Worm (Caenorhabditis elegans) whole organism, young adult: ENCODE measurements around the gene pgp-6.

Source experiments
- B0019.2 ChIP-seq: fragments of 200-800 bp; sonication (Bioruptor generic); conservative IDR thresholded peaks from 2 replicates; pipeline ENCODE4 v1.3.6; 2022; ENCODE audit warnings: missing genetic modification reagents, missing genetic modification characterization, missing compliant biosample characterization
- B0035.1 ChIP-seq: sonication (generic microtip); optimal IDR thresholded peaks from 2 replicates; lab custom pipeline; 2016; ENCODE audit warnings: missing genetic modification characterization, mild to moderate bottlenecking, missing compliant biosample characterization, missing genotype, missing genetic modification reagents
- F22D6.2 ChIP-seq: sonication (generic microtip); optimal IDR thresholded peaks from 2 replicates; lab custom pipeline; 2016; ENCODE audit warnings: mild to moderate bottlenecking, missing genetic modification characterization, missing compliant biosample characterization
- F39B2.1 ChIP-seq: fragments of 200-800 bp; sonication (Bioruptor generic); IDR thresholded peaks from 2 replicates; pipeline ENCODE4 v1.3.6; 2022; ENCODE audit warnings: missing genetic modification reagents, missing genetic modification characterization, missing compliant biosample characterization
- F49E8.2 ChIP-seq: sonication (generic microtip); optimal IDR thresholded peaks from 3 replicates; lab custom pipeline; 2017; ENCODE audit warnings: missing genetic modification characterization, mild to moderate bottlenecking, missing compliant biosample characterization, antibody characterized with exemption, moderate library complexity; ENCODE audit not compliant: insufficient read depth
- F52B5.7 ChIP-seq: sonication (generic microtip); optimal IDR thresholded peaks from 2 replicates; lab custom pipeline; 2016; ENCODE audit warnings: mild to moderate bottlenecking, missing genetic modification characterization, missing compliant biosample characterization
- F55B11.4 ChIP-seq: sonication (generic microtip); optimal IDR thresholded peaks from 2 replicates; lab custom pipeline; 2016; ENCODE audit warnings: missing compliant biosample characterization, missing genetic modification characterization, borderline replicate concordance; ENCODE audit not compliant: insufficient read depth
- K11D2.4 ChIP-seq: fragments of 200-800 bp; sonication (Bioruptor generic); IDR thresholded peaks from 2 replicates; pipeline ENCODE4 v1.3.6; 2022; ENCODE audit warnings: missing genetic modification reagents, missing genetic modification characterization, missing compliant biosample characterization
- Y53F4B.3 ChIP-seq: fragments of 200-800 bp; sonication (Bioruptor generic); IDR thresholded peaks from 2 replicates; pipeline ENCODE4 v1.3.6; 2022; ENCODE audit warnings: missing genetic modification reagents, missing genetic modification characterization, missing compliant biosample characterization
- Y56A3A.18 ChIP-seq: fragments of 200-800 bp; sonication (Bioruptor generic); IDR thresholded peaks from 2 replicates; pipeline ENCODE4 v1.3.6; 2022; ENCODE audit warnings: missing genetic modification reagents, missing genetic modification characterization, missing compliant biosample characterization
- Y79H2A.3 ChIP-seq: fragments of 200-800 bp; sonication (Bioruptor generic); conservative IDR thresholded peaks from 2 replicates; pipeline ENCODE4 v1.3.6; 2022; ENCODE audit warnings: missing genetic modification reagents, missing genetic modification characterization, missing compliant biosample characterization
- ZK185.1 ChIP-seq: sonication (generic microtip); optimal IDR thresholded peaks from 2 replicates; lab custom pipeline; 2016; ENCODE audit warnings: mild to moderate bottlenecking, missing genetic modification characterization, missing compliant biosample characterization; ENCODE audit not compliant: poor library complexity, severe bottlenecking
- atf-7 ChIP-seq: sonication (generic microtip); optimal IDR thresholded peaks from 2 replicates; lab custom pipeline; 2017; ENCODE audit warnings: mild to moderate bottlenecking, missing genetic modification characterization, missing compliant biosample characterization
- athp-1 ChIP-seq: sonication (generic microtip); optimal IDR thresholded peaks from 2 replicates; lab custom pipeline; 2017; ENCODE audit warnings: mild to moderate bottlenecking, missing genetic modification characterization, missing compliant biosample characterization
- bed-2 ChIP-seq: fragments of 200-800 bp; sonication (Bioruptor generic); IDR thresholded peaks from 2 replicates; pipeline ENCODE4 v1.3.6; 2022; ENCODE audit warnings: missing genetic modification reagents, missing genetic modification characterization, missing compliant biosample characterization
- cebp-2 ChIP-seq: fragments of 200-800 bp; sonication (Bioruptor generic); IDR thresholded peaks from 2 replicates; pipeline ENCODE4 v1.3.6; 2022; ENCODE audit warnings: missing genetic modification characterization, missing compliant biosample characterization
- ceh-58 ChIP-seq: fragments of 200-800 bp; sonication (Bioruptor generic); IDR thresholded peaks from 2 replicates; pipeline ENCODE4 v1.3.6; 2022; ENCODE audit warnings: missing genetic modification characterization, missing compliant biosample characterization
- ceh-91 ChIP-seq: fragments of 200-800 bp; sonication (Bioruptor generic); IDR thresholded peaks from 2 replicates; pipeline ENCODE4 v1.3.6; 2022; ENCODE audit warnings: missing genetic modification reagents, missing genetic modification characterization, missing compliant biosample characterization
- dpff-1 ChIP-seq: sonication (generic microtip); optimal IDR thresholded peaks from 2 replicates; lab custom pipeline; 2017; ENCODE audit warnings: mild to moderate bottlenecking, missing genetic modification characterization, missing compliant biosample characterization
- efl-1 ChIP-seq: fragments of 150-350 bp; optimal IDR thresholded peaks from 2 replicates; lab custom pipeline; 2014; ENCODE audit warnings: missing biosample characterization, missing genetic modification reagents, missing genetic modification characterization
- egrh-3 ChIP-seq: fragments of 200-800 bp; sonication (Bioruptor generic); IDR thresholded peaks from 2 replicates; pipeline ENCODE4 v1.3.6; 2022; ENCODE audit warnings: missing genetic modification reagents, missing genetic modification characterization, missing compliant biosample characterization
- ets-4 ChIP-seq: fragments of 200-800 bp; sonication (Bioruptor generic); optimal IDR thresholded peaks from 2 replicates; lab custom pipeline; 2018; ENCODE audit warnings: mild to moderate bottlenecking, missing genetic modification characterization, missing compliant biosample characterization
- lag-1 ChIP-seq: fragments of 200-800 bp; sonication (Bioruptor generic); IDR thresholded peaks from 2 replicates; pipeline ENCODE4 v1.3.6; 2022; ENCODE audit warnings: missing genetic modification reagents, missing genetic modification characterization, missing compliant biosample characterization
- let-526 ChIP-seq: fragments of 200-800 bp; sonication (Bioruptor generic); IDR thresholded peaks from 2 replicates; pipeline ENCODE4 v1.3.6; 2022; ENCODE audit warnings: missing genetic modification reagents, missing genetic modification characterization, missing compliant biosample characterization
- lir-1 ChIP-seq: fragments of 200-800 bp; sonication (Bioruptor generic); conservative IDR thresholded peaks from 2 replicates; pipeline ENCODE4 v1.3.6; 2022; ENCODE audit warnings: missing genetic modification reagents, missing genetic modification characterization, missing compliant biosample characterization
- madf-3 ChIP-seq: fragments of 200-800 bp; sonication (Bioruptor generic); IDR thresholded peaks from 2 replicates; pipeline ENCODE4 v1.3.6; 2022; ENCODE audit warnings: missing genetic modification reagents, missing genetic modification characterization, missing compliant biosample characterization
- nfya-1 ChIP-seq: sonication (generic microtip); optimal IDR thresholded peaks from 2 replicates; lab custom pipeline; 2017; ENCODE audit warnings: antibody characterized with exemption, missing compliant biosample characterization, missing genetic modification characterization, borderline replicate concordance; ENCODE audit not compliant: insufficient read depth
- nfya-2 ChIP-seq: fragments of 200-800 bp; sonication (Bioruptor generic); IDR thresholded peaks from 2 replicates; pipeline ENCODE4 v1.3.6; 2022; ENCODE audit warnings: missing genetic modification reagents, missing genetic modification characterization, missing compliant biosample characterization
- nhr-80 ChIP-seq: sonication (generic microtip); optimal IDR thresholded peaks from 2 replicates; lab custom pipeline; 2016; ENCODE audit warnings: missing genetic modification characterization, missing compliant biosample characterization
- rpc-1 ChIP-seq, 2 experiments: fragments of 150-350 bp in 1 of 2; sonication (generic microtip) in 1 of 2; optimal IDR thresholded peaks; 2 replicates each; lab custom pipeline; 2014 to 2018; ENCODE audit warnings: missing biosample characterization in 1 of 2, missing genetic modification characterization in 1 of 2, missing genetic modification reagents in 1 of 2, missing genotype in 1 of 2
- sdz-38 ChIP-seq: sonication (generic microtip); optimal IDR thresholded peaks from 2 replicates; lab custom pipeline; 2016; ENCODE audit warnings: missing genotype, missing genetic modification characterization, missing compliant biosample characterization
- snpc-3.4 ChIP-seq: sonication (generic microtip); optimal IDR thresholded peaks from 2 replicates; lab custom pipeline; 2017; ENCODE audit warnings: missing genetic modification characterization, mild to moderate bottlenecking, missing compliant biosample characterization, antibody characterized with exemption, moderate library complexity, missing genotype, missing genetic modification reagents
- tbp1 ChIP-seq: fragments of 200-800 bp; sonication (Bioruptor generic); optimal IDR thresholded peaks from 2 replicates; lab custom pipeline; 2018; ENCODE audit warnings: mild to moderate bottlenecking, missing genetic modification characterization, missing compliant biosample characterization
- tbx-9 ChIP-seq: sonication (generic microtip); optimal IDR thresholded peaks from 2 replicates; lab custom pipeline; 2016; ENCODE audit warnings: borderline replicate concordance, missing genetic modification characterization, inconsistent platforms, missing compliant biosample characterization
- zim-3 ChIP-seq: sonication (generic microtip); optimal IDR thresholded peaks from 2 replicates; lab custom pipeline; 2017; ENCODE audit warnings: mild to moderate bottlenecking, missing genetic modification characterization, moderate library complexity, missing compliant biosample characterization
- ztf-18 ChIP-seq: sonication (generic microtip); optimal IDR thresholded peaks from 2 replicates; lab custom pipeline; 2016; ENCODE audit warnings: missing genotype, mild to moderate bottlenecking, missing genetic modification characterization, missing compliant biosample characterization
- ztf-22 ChIP-seq: fragments of 200-800 bp; sonication (Bioruptor generic); optimal IDR thresholded peaks from 2 replicates; lab custom pipeline; 2018; ENCODE audit warnings: mild to moderate bottlenecking, missing genetic modification characterization, moderate library complexity, missing compliant biosample characterization
- ztf-28 ChIP-seq: fragments of 200-800 bp; sonication (Bioruptor generic); IDR thresholded peaks from 2 replicates; pipeline ENCODE4 v1.3.6; 2022; ENCODE audit warnings: missing genetic modification reagents, missing genetic modification characterization, missing compliant biosample characterization
- ztf-6 ChIP-seq: fragments of 200-800 bp; sonication (Bioruptor generic); IDR thresholded peaks from 2 replicates; pipeline ENCODE4 v1.3.6; 2022; ENCODE audit warnings: missing genetic modification reagents, missing genetic modification characterization, missing compliant biosample characterization

The pgp-6 gene

ce11 chrX:10870137-10870536 is 7.1 kb downstream of the pgp-6 start, which contains the start of gene pgp-7:
TSS of gene pgp-7 (minus strand) at chrX:10870237.
- TF ChIP-seq B0035.1 (tag; lab: Kevin White, UChicago) (no peak), lir-1 (no peak), ztf-28 (no peak), atf-7 (no peak)

- TF ChIP-seq rpc-1 (optimal IDR thresholded peaks at IDR 0.05; lab: Kevin White, UChicago) (no peak), rpc-1 (tag; optimal IDR thresholded peaks at IDR 0.05; lab: Kevin White, UChicago) (no peak), K11D2.4 (GFP tag; lab: Robert Waterston, UW) (no peak), F55B11.4 (no peak), Y56A3A.18 (GFP tag; lab: Robert Waterston, UW) (no peak), ceh-91 (no peak), B0019.2 (GFP tag; lab: Robert Waterston, UW) (no peak), ztf-6 (no peak), nhr-80 (peak; percentile 12), let-526 (no peak)
Observed at ce11 chrX:10864322-10864721, 12.9 kb downstream of the pgp-6 start, which contains the start of gene pgp-8. TSS of gene pgp-8 (minus strand) at chrX:10864422.

ce11 chrX:10862582-10862981 is 14.6 kb downstream of the pgp-6 start:
- no peak for TF ChIP-seq egrh-3
- no peak for TF ChIP-seq bed-2 (GFP tag; lab: Robert Waterston, UW)
- no peak for TF ChIP-seq Y53F4B.3
- TF ChIP-seq snpc-3.4 (tag; lab: Kevin White, UChicago), result no peak
- TF ChIP-seq F39B2.1, result no peak
- TF ChIP-seq lag-1 (GFP tag; lab: Robert Waterston, UW), result no peak
- no peak for TF ChIP-seq F49E8.2 (tag; lab: Kevin White, UChicago)
- TF ChIP-seq tbx-9 (tag; lab: Kevin White, UChicago), result no peak
- TF ChIP-seq ztf-22 (GFP tag; lab: Kevin White, UChicago), result no peak
- no peak for TF ChIP-seq ZK185.1
- TF ChIP-seq F22D6.2, result no peak
- no peak for TF ChIP-seq F52B5.7 (tag; lab: Kevin White, UChicago)
- TF ChIP-seq efl-1 (GFP tag; lab: Kevin White, UChicago), result no peak
- TF ChIP-seq nfya-2 (GFP tag; lab: Robert Waterston, UW), result no peak
- TF ChIP-seq ets-4 (GFP tag; lab: Kevin White, UChicago), result no peak
- no peak for TF ChIP-seq B0019.2 (GFP tag; lab: Robert Waterston, UW)
- TF ChIP-seq, all 124 proteins: peak for 0

- no peak for TF ChIP-seq ceh-58 (GFP tag; lab: Robert Waterston, UW)
- TF ChIP-seq dpff-1 (tag; lab: Kevin White, UChicago), result no peak
- TF ChIP-seq tbp1 (GFP tag; lab: Kevin White, UChicago), result no peak
- TF ChIP-seq atf-7, result no peak
- TF ChIP-seq cebp-2 (GFP tag; lab: Robert Waterston, UW), result no peak
- no peak for TF ChIP-seq athp-1
- no peak for TF ChIP-seq lir-1
- no peak for TF ChIP-seq zim-3 (tag; lab: Kevin White, UChicago)
- TF ChIP-seq Y79H2A.3 (GFP tag; lab: Robert Waterston, UW), result no peak
- no peak for TF ChIP-seq nfya-1 (tag; lab: Kevin White, UChicago)
- TF ChIP-seq F55B11.4, result no peak
- no peak for TF ChIP-seq madf-3 (GFP tag; lab: Robert Waterston, UW)
- TF ChIP-seq ztf-18 (tag; lab: Kevin White, UChicago), result no peak
- TF ChIP-seq sdz-38 (tag; lab: Kevin White, UChicago), result no peak
Observed at ce11 chrX:10861673-10862072, 15.6 kb downstream of the pgp-6 start.
